Worm (Caenorhabditis elegans) whole organism, young adult: Measurements from ENCODE around the gene E02H1.5.
A peak's percentile ranks its signal among the peaks of the same experiment; 100 is the strongest.

Source experiments
- B0019.2 ChIP-seq: fragments of 200-800 bp; sonication (Bioruptor generic); conservative IDR thresholded peaks from 2 replicates; pipeline ENCODE4 v1.3.6; 2022; ENCODE audit warnings: missing genetic modification reagents, missing genetic modification characterization, missing compliant biosample characterization
- C06A6.2 ChIP-seq: fragments of 200-800 bp; sonication (Bioruptor generic); conservative IDR thresholded peaks from 2 replicates; pipeline ENCODE4 v1.3.6; 2022; ENCODE audit warnings: missing genetic modification characterization, missing compliant biosample characterization
- F22D6.2 ChIP-seq: sonication (generic microtip); optimal IDR thresholded peaks from 2 replicates; lab custom pipeline; 2016; ENCODE audit warnings: mild to moderate bottlenecking, missing genetic modification characterization, missing compliant biosample characterization
- F33H1.4 ChIP-seq: fragments of 200-800 bp; sonication (Bioruptor generic); IDR thresholded peaks from 2 replicates; pipeline ENCODE4 v1.3.6; 2022; ENCODE audit warnings: missing genetic modification reagents, missing genetic modification characterization, missing compliant biosample characterization
- K12H6.12 ChIP-seq: fragments of 200-800 bp; sonication (Bioruptor generic); optimal IDR thresholded peaks from 2 replicates; lab custom pipeline; 2018; ENCODE audit warnings: mild to moderate bottlenecking, missing genetic modification characterization, missing compliant biosample characterization
- Y56A3A.18 ChIP-seq: fragments of 200-800 bp; sonication (Bioruptor generic); IDR thresholded peaks from 2 replicates; pipeline ENCODE4 v1.3.6; 2022; ENCODE audit warnings: missing genetic modification reagents, missing genetic modification characterization, missing compliant biosample characterization
- Y67H2A.10 ChIP-seq: fragments of 200-800 bp; sonication (Bioruptor generic); conservative IDR thresholded peaks from 2 replicates; pipeline ENCODE4 v1.3.6; 2022; ENCODE audit warnings: missing genetic modification reagents, missing genetic modification characterization, missing compliant biosample characterization
- ama-1 ChIP-seq, 3 experiments: fragments of 150-350 bp in 1 of 3; sonication (generic microtip) in 2 of 3; optimal IDR thresholded peaks; 2 replicates each; lab custom pipeline; 2014 to 2018; ENCODE audit warnings: missing biosample characterization in 2 of 3, missing genetic modification characterization in 2 of 3, missing genetic modification reagents in 2 of 3
- aptf-2 ChIP-seq: fragments of 200-800 bp; sonication (Bioruptor generic); conservative IDR thresholded peaks from 2 replicates; pipeline ENCODE4 v1.3.6; 2022; ENCODE audit warnings: missing genetic modification reagents, missing genetic modification characterization, missing compliant biosample characterization
- attf-3 ChIP-seq: fragments of 200-800 bp; sonication (Bioruptor generic); conservative IDR thresholded peaks from 2 replicates; pipeline ENCODE4 v1.3.6; 2022; ENCODE audit warnings: missing genetic modification reagents, missing genetic modification characterization, missing compliant biosample characterization
- attf-5 ChIP-seq: fragments of 200-800 bp; sonication (Bioruptor generic); optimal IDR thresholded peaks from 2 replicates; lab custom pipeline; 2018; ENCODE audit warnings: mild to moderate bottlenecking, missing genetic modification characterization, missing compliant biosample characterization
- attf-6 ChIP-seq: fragments of 200-800 bp; sonication (Bioruptor generic); IDR thresholded peaks from 2 replicates; pipeline ENCODE4 v1.3.6; 2022; ENCODE audit warnings: missing genetic modification reagents, missing genetic modification characterization, missing compliant biosample characterization
- bed-1 ChIP-seq: fragments of 200-800 bp; sonication (Bioruptor generic); IDR thresholded peaks from 2 replicates; pipeline ENCODE4 v1.3.6; 2022; ENCODE audit warnings: missing genetic modification reagents, missing genetic modification characterization, missing compliant biosample characterization
- ccch-3 ChIP-seq: fragments of 200-800 bp; sonication (Bioruptor generic); optimal IDR thresholded peaks from 2 replicates; lab custom pipeline; 2018; ENCODE audit warnings: mild to moderate bottlenecking, missing genetic modification characterization, missing compliant biosample characterization
- cebp-1 ChIP-seq, 2 experiments: fragments of 200-800 bp in 1 of 2; sonication (Bioruptor generic) in 1 of 2; sonication (generic microtip) in 1 of 2; IDR thresholded peaks in 1 of 2; optimal IDR thresholded peaks in 1 of 2; 2 replicates each; pipeline versions ENCODE4 v1.3.6 to Lab custom; 2017 to 2022; ENCODE audit warnings: missing compliant biosample characterization in 2 of 2, missing genetic modification characterization in 2 of 2, mild to moderate bottlenecking in 1 of 2, missing genetic modification reagents in 1 of 2, moderate library complexity in 1 of 2
- cebp-2 ChIP-seq: fragments of 200-800 bp; sonication (Bioruptor generic); IDR thresholded peaks from 2 replicates; pipeline ENCODE4 v1.3.6; 2022; ENCODE audit warnings: missing genetic modification characterization, missing compliant biosample characterization
- ceh-100 ChIP-seq: fragments of 200-800 bp; sonication (Bioruptor generic); IDR thresholded peaks from 2 replicates; pipeline ENCODE4 v1.3.6; 2022; ENCODE audit warnings: missing genetic modification reagents, missing genetic modification characterization, missing compliant biosample characterization
- dox-1 ChIP-seq: fragments of 200-800 bp; sonication (Bioruptor generic); IDR thresholded peaks from 2 replicates; pipeline ENCODE4 v1.3.6; 2022; ENCODE audit warnings: missing genetic modification reagents, missing genetic modification characterization, missing compliant biosample characterization
- ekl-4 ChIP-seq: fragments of 200-800 bp; sonication (Bioruptor generic); IDR thresholded peaks from 2 replicates; pipeline ENCODE4 v1.3.6; 2022; ENCODE audit warnings: missing genetic modification reagents, missing genetic modification characterization, missing compliant biosample characterization
- let-526 ChIP-seq: fragments of 200-800 bp; sonication (Bioruptor generic); IDR thresholded peaks from 2 replicates; pipeline ENCODE4 v1.3.6; 2022; ENCODE audit warnings: missing genetic modification reagents, missing genetic modification characterization, missing compliant biosample characterization
- lin-35 ChIP-seq, 3 experiments: fragments of 150-350 bp in 2 of 3; sonication (generic microtip) in 1 of 3; optimal IDR thresholded peaks; 2 replicates each; lab custom pipeline; 2014 to 2018; ENCODE audit warnings: missing biosample characterization in 3 of 3, missing genetic modification characterization in 3 of 3, missing genetic modification reagents in 3 of 3
- madf-8 ChIP-seq: fragments of 200-800 bp; sonication (Bioruptor generic); conservative IDR thresholded peaks from 2 replicates; pipeline ENCODE4 v1.3.6; 2022; ENCODE audit warnings: missing genetic modification reagents, missing genetic modification characterization, missing compliant biosample characterization
- mel-28 ChIP-seq: sonication (generic microtip); optimal IDR thresholded peaks from 2 replicates; lab custom pipeline; 2016; ENCODE audit warnings: borderline replicate concordance, mild to moderate bottlenecking, missing genetic modification characterization, missing compliant biosample characterization
- nhr-120 ChIP-seq: fragments of 200-800 bp; sonication (Bioruptor generic); IDR thresholded peaks from 2 replicates; pipeline ENCODE4 v1.3.6; 2022; ENCODE audit warnings: missing genetic modification characterization, missing compliant biosample characterization
- nhr-27 ChIP-seq: fragments of 200-800 bp; sonication (Bioruptor generic); optimal IDR thresholded peaks from 2 replicates; lab custom pipeline; 2018; ENCODE audit warnings: mild to moderate bottlenecking, missing genetic modification characterization, moderate library complexity, missing compliant biosample characterization
- pha-4 ChIP-seq: fragments of 150-350 bp; sonication (generic microtip); optimal IDR thresholded peaks from 2 replicates; lab custom pipeline; 2014; ENCODE audit warnings: missing biosample characterization, missing genetic modification reagents, missing genetic modification characterization
- rec-8 ChIP-seq, 2 experiments: sonication (generic microtip); optimal IDR thresholded peaks; 2 replicates each; lab custom pipeline; 2016; ENCODE audit warnings: mild to moderate bottlenecking in 2 of 2, missing genetic modification characterization in 2 of 2, missing genetic modification reagents in 2 of 2, missing genotype in 2 of 2, missing biosample characterization in 1 of 2, missing compliant biosample characterization in 1 of 2, moderate library complexity in 1 of 2
- snpc-1.3 ChIP-seq: sonication (generic microtip); optimal IDR thresholded peaks from 2 replicates; lab custom pipeline; 2017; ENCODE audit warnings: missing genetic modification characterization, mild to moderate bottlenecking, missing compliant biosample characterization, antibody characterized with exemption, moderate library complexity, missing genotype, missing genetic modification reagents; ENCODE audit not compliant: insufficient read depth
- tbp1 ChIP-seq: fragments of 200-800 bp; sonication (Bioruptor generic); optimal IDR thresholded peaks from 2 replicates; lab custom pipeline; 2018; ENCODE audit warnings: mild to moderate bottlenecking, missing genetic modification characterization, missing compliant biosample characterization
- tbx-9 ChIP-seq: sonication (generic microtip); optimal IDR thresholded peaks from 2 replicates; lab custom pipeline; 2016; ENCODE audit warnings: borderline replicate concordance, missing genetic modification characterization, inconsistent platforms, missing compliant biosample characterization
- unc-130 ChIP-seq: sonication (generic microtip); optimal IDR thresholded peaks from 2 replicates; lab custom pipeline; 2016; ENCODE audit warnings: missing genetic modification reagents, missing genetic modification characterization, missing compliant biosample characterization
- unc-62 ChIP-seq: fragments of 150-350 bp; optimal IDR thresholded peaks from 2 replicates; lab custom pipeline; 2014; ENCODE audit warnings: missing biosample characterization, missing genetic modification reagents, missing genetic modification characterization
- zfh-2 ChIP-seq: fragments of 200-800 bp; sonication (Bioruptor generic); conservative IDR thresholded peaks from 2 replicates; pipeline ENCODE4 v1.3.6; 2022; ENCODE audit warnings: missing genetic modification reagents, missing genetic modification characterization, missing compliant biosample characterization
- zim-3 ChIP-seq: sonication (generic microtip); optimal IDR thresholded peaks from 2 replicates; lab custom pipeline; 2017; ENCODE audit warnings: mild to moderate bottlenecking, missing genetic modification characterization, moderate library complexity, missing compliant biosample characterization
- ztf-26 ChIP-seq: sonication (generic microtip); optimal IDR thresholded peaks from 2 replicates; lab custom pipeline; 2017; ENCODE audit warnings: missing genetic modification characterization, missing compliant biosample characterization

The E02H1.5 gene

ce11 chrII:9601069-9601468 is 6.0 kb downstream of the E02H1.5 start (continued):
- TF ChIP-seq Y56A3A.18 (GFP tag; lab: Robert Waterston, UW), result no peak
- no peak for TF ChIP-seq cebp-1 (GFP tag; IDR thresholded peaks at IDR 0.05; lab: Robert Waterston, UW)
- TF ChIP-seq cebp-1 (tag; optimal IDR thresholded peaks at IDR 0.05; lab: Kevin White, UChicago), result peak; percentile 33

- TF ChIP-seq unc-62 (GFP tag; lab: Kevin White, UChicago), result peak; percentile 39
- no peak for TF ChIP-seq F22D6.2 (tag; lab: Kevin White, UChicago)
- no peak for TF ChIP-seq zim-3
- peak in 1 of 3 experiments; percentile 27 for TF ChIP-seq lin-35 (GFP tag; optimal IDR thresholded peaks at IDR 0.05; lab: Kevin White, UChicago)
- peak; percentile 22 for TF ChIP-seq attf-5 (GFP tag; lab: Kevin White, UChicago)
- no peak for TF ChIP-seq nhr-120
- TF ChIP-seq ceh-100 (GFP tag; lab: Robert Waterston, UW), result no peak
- TF ChIP-seq tbp1, result peak; percentile 14
- no peak for TF ChIP-seq madf-8 (GFP tag; lab: Robert Waterston, UW)
- TF ChIP-seq snpc-1.3 (tag; lab: Kevin White, UChicago), result no peak
- TF ChIP-seq attf-3 (GFP tag; lab: Robert Waterston, UW), result no peak
- TF ChIP-seq F33H1.4 (GFP tag; lab: Robert Waterston, UW), result no peak
- no peak for TF ChIP-seq dox-1 (GFP tag; lab: Robert Waterston, UW)
- TF ChIP-seq nhr-27, result no peak
- no peak for TF ChIP-seq ztf-26 (tag; lab: Kevin White, UChicago)
- no peak for TF ChIP-seq aptf-2
- no peak for TF ChIP-seq ekl-4 (GFP tag; lab: Robert Waterston, UW)
- no peak for TF ChIP-seq unc-130 (GFP tag; lab: Kevin White, UChicago)
- TF ChIP-seq ama-1 (optimal IDR thresholded peaks at IDR 0.05; lab: Kevin White, UChicago), result no peak
- no peak for TF ChIP-seq ama-1 (GFP tag; optimal IDR thresholded peaks at IDR 0.05; lab: Kevin White, UChicago)
- TF ChIP-seq bed-1, result no peak
- no peak for TF ChIP-seq K12H6.12 (tag; lab: Kevin White, UChicago)
- peak; percentile 29 for TF ChIP-seq pha-4
- TF ChIP-seq let-526 (GFP tag; lab: Robert Waterston, UW), result no peak
- no peak for TF ChIP-seq attf-6 (GFP tag; lab: Robert Waterston, UW)
- no peak for TF ChIP-seq rec-8 (tag; optimal IDR thresholded peaks at IDR 0.05; lab: Kevin White, UChicago)
- 0 out of 2 replicates have a peak, but pooled peaks have one; percentile 14 for TF ChIP-seq cebp-1 (GFP tag; IDR thresholded peaks at IDR 0.05; lab: Robert Waterston, UW)
- peak; percentile 47 for TF ChIP-seq cebp-1 (tag; optimal IDR thresholded peaks at IDR 0.05; lab: Kevin White, UChicago)
- no peak for TF ChIP-seq C06A6.2
- no peak for TF ChIP-seq mel-28 (tag; lab: Kevin White, UChicago)
- no peak for TF ChIP-seq zfh-2
- TF ChIP-seq ccch-3 (GFP tag; lab: Kevin White, UChicago), result no peak
- TF ChIP-seq cebp-2 (GFP tag; lab: Robert Waterston, UW), result no peak
- TF ChIP-seq B0019.2, result no peak
- TF ChIP-seq Y67H2A.10 (GFP tag; lab: Robert Waterston, UW), result no peak
- TF ChIP-seq, all 124 proteins: peak for 6
Measured at ce11 chrII:9601679-9602078, 6.7 kb downstream of the E02H1.5 start.

- no peak for TF ChIP-seq cebp-1 (GFP tag; IDR thresholded peaks at IDR 0.05; lab: Robert Waterston, UW)
- peak; percentile 31 for TF ChIP-seq cebp-1 (tag; optimal IDR thresholded peaks at IDR 0.05; lab: Kevin White, UChicago)
- no peak for TF ChIP-seq tbx-9 (tag; lab: Kevin White, UChicago)
Measured at ce11 chrII:9602566-9602965, 7.5 kb downstream of the E02H1.5 start.
